Fruit fly (Drosophila melanogaster): ENCODE data around the gene PolE1.

DNA sequence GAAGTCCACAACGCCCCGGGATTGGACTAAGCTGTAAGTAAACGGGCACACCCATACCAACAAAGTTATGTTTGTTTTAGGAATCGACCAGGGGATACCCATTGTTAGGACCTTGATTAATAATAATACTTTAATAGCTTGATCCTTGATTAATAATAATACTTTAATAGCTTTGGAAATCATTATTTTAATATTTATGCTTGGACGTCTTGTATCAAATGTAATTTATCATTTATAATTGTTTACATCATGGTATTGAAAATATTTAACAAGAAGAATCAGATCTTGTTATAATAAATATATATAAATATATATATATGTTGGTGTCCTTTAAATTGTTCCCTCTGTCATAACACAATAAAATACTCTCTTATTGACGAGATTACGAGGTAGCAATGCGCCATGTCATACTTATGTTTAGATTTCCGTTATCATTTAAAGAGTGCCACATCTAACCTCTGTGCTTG, 9.0 kb downstream of the PolE1 start:
- peak; percentile 76 for TF ChIP-seq CG32121 (GFP tag; IDR thresholded peaks at IDR 0.05)
- TF ChIP-seq CG15710 (tag; optimal IDR thresholded peaks at IDR 0.05) = peak; percentile 85
- TF ChIP-seq CG8301 (tag; optimal IDR thresholded peaks at IDR 0.05) = peak; percentile 75
- peak; percentile 57 for TF ChIP-seq Snoo (tag; optimal IDR thresholded peaks at IDR 0.05)
- TF ChIP-seq CG4496 (GFP tag; IDR thresholded peaks at IDR 0.05) = peak; percentile 78
- peak; percentile 79 for TF ChIP-seq CG34367 (tag; optimal IDR thresholded peaks at IDR 0.05)
- 0 out of 2 replicates have a peak, but pooled peaks have one; percentile 20 for TF ChIP-seq rn (GFP tag; IDR thresholded peaks at IDR 0.05)
- TF ChIP-seq EcR (GFP tag; optimal IDR thresholded peaks at IDR 0.05) = no peak
- TF ChIP-seq CG12605 (GFP tag; IDR thresholded peaks at IDR 0.05) = peak; percentile 80
- TF ChIP-seq CG17806 (tag; optimal IDR thresholded peaks at IDR 0.05) = peak; percentile 74
- TF ChIP-seq fd96Ca (GFP tag; IDR thresholded peaks at IDR 0.05) = no peak
- TF ChIP-seq Pif1A (GFP tag; optimal IDR thresholded peaks at IDR 0.05) = no peak
- TF ChIP-seq CG13204 (GFP tag; optimal IDR thresholded peaks at IDR 0.05) = no peak
- TF ChIP-seq Pif1B (GFP tag; optimal IDR thresholded peaks at IDR 0.05) = peak; percentile 49

Data from whole organism, pupa.